Fruit fly (Drosophila melanogaster) whole organism, pupa: ENCODE measurements around the gene natalisin.
A peak's percentile ranks its signal among the peaks of the same experiment; 100 is the strongest.

Source experiments
- CG10348 ChIP-seq: fragments of 200-800 bp; sonication (Bioruptor generic); IDR thresholded peaks from 2 replicates; pipeline ENCODE4 v1.3.6; 2022; ENCODE audit warnings: missing biosample characterization, missing genetic modification characterization
- CG12605 ChIP-seq: fragments of 200-800 bp; sonication (Bioruptor generic); IDR thresholded peaks from 2 replicates; pipeline ENCODE4 v1.3.6; 2022; ENCODE audit warnings: missing biosample characterization, missing genetic modification characterization
- CG17806 ChIP-seq: fragments of 200-800 bp; sonication (Bioruptor generic); optimal IDR thresholded peaks from 2 replicates; lab custom pipeline; 2018; ENCODE audit warnings: missing biosample characterization, mild to moderate bottlenecking, missing genetic modification characterization, moderate library complexity
- CG34367 ChIP-seq: fragments of 200-800 bp; sonication (Bioruptor generic); optimal IDR thresholded peaks from 2 replicates; lab custom pipeline; 2018; ENCODE audit warnings: missing biosample characterization, mild to moderate bottlenecking, missing genetic modification characterization
- CG4496 ChIP-seq: fragments of 200-800 bp; sonication (Bioruptor generic); IDR thresholded peaks from 3 replicates; pipeline ENCODE4 v1.3.6; 2022; ENCODE audit warnings: missing biosample characterization, missing genetic modification characterization
- CG8301 ChIP-seq: fragments of 200-800 bp; sonication (Bioruptor generic); optimal IDR thresholded peaks from 2 replicates; lab custom pipeline; 2018; ENCODE audit warnings: missing biosample characterization, mild to moderate bottlenecking, missing genetic modification characterization
- CG9948 ChIP-seq: fragments of 200-800 bp; sonication (Bioruptor generic); optimal IDR thresholded peaks from 2 replicates; lab custom pipeline; 2018; ENCODE audit warnings: missing biosample characterization, mild to moderate bottlenecking, missing genetic modification characterization, moderate library complexity
- EcR ChIP-seq: fragments of 200-800 bp; sonication (Bioruptor generic); optimal IDR thresholded peaks from 3 replicates; lab custom pipeline; 2019; ENCODE audit warnings: missing biosample characterization, missing genetic modification characterization, mild to moderate bottlenecking, moderate library complexity, missing genetic modification reagents

DNA sequence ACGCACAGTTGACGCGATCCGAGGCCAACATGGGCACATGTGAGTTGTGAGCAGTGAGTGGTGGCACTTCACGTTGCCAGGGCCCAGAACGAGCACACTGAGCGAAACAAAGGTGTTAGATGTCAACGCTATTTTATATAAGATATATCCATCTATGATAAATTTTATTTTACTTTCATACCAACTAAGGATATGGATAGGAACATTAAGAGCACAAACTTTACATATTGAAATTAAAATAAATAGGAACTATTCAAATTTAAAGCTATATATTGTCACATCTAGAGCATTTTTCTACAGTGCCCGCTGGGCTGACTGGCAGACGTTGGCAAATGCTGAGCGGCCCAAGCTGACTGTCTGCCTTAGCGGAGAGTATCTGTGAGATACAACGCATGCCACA lies 51.3 kb downstream of the natalisin start:
- TF ChIP-seq CG10348 (GFP tag; lab: Robert Waterston, UW) (no peak), CG17806 (tag; lab: Kevin White, UChicago) (peak; percentile 61), CG4496 (GFP tag; lab: Robert Waterston, UW) (peak; percentile 78), EcR (GFP tag; lab: Kevin White, UChicago) (no peak), CG34367 (tag; lab: Kevin White, UChicago) (peak; percentile 42), CG9948 (tag; lab: Kevin White, UChicago) (peak; percentile 66), CG12605 (GFP tag; lab: Robert Waterston, UW) (peak; percentile 30; the same call in 1 of the 2 replicates), CG8301 (tag; lab: Kevin White, UChicago) (peak; percentile 82)
